Worm (Caenorhabditis elegans) whole organism, L3 larva: ENCODE measurements around the gene nspb-2.
"Not testable (repeated sequence)": the region's sequence is repeated elsewhere in the genome, so short reads cannot be mapped to it uniquely, and the experiment has no call there.

ENCODE experiments used
- ZK546.5 ChIP-seq: sonication (generic microtip); optimal IDR thresholded peaks from 2 replicates; lab custom pipeline; 2017; ENCODE audit warnings: missing biosample characterization, missing genetic modification characterization
- ceh-28 ChIP-seq: fragments of 150-350 bp; optimal IDR thresholded peaks from 2 replicates; lab custom pipeline; 2014; ENCODE audit warnings: missing biosample characterization, missing genetic modification reagents, missing genetic modification characterization
- ceh-82 ChIP-seq: fragments of 150-350 bp; optimal IDR thresholded peaks from 2 replicates; lab custom pipeline; 2014; ENCODE audit warnings: missing biosample characterization, missing genetic modification characterization
- ceh-9 ChIP-seq: sonication (generic microtip); optimal IDR thresholded peaks from 2 replicates; lab custom pipeline; 2018; ENCODE audit warnings: missing biosample characterization, missing genetic modification characterization
- daf-12 ChIP-seq: fragments of 150-350 bp; optimal IDR thresholded peaks from 2 replicates; lab custom pipeline; 2014; ENCODE audit warnings: missing biosample characterization, missing genetic modification reagents, missing genetic modification characterization
- egl-5 ChIP-seq: fragments of 150-350 bp; optimal IDR thresholded peaks from 2 replicates; lab custom pipeline; 2017; ENCODE audit warnings: missing biosample characterization, missing genetic modification reagents, missing genetic modification characterization, inconsistent platforms
- elt-1 ChIP-seq: fragments of 150-350 bp; optimal IDR thresholded peaks from 2 replicates; lab custom pipeline; 2014; ENCODE audit warnings: missing biosample characterization, missing genetic modification characterization
- elt-2 ChIP-seq: sonication (generic microtip); optimal IDR thresholded peaks from 2 replicates; lab custom pipeline; 2016; ENCODE audit warnings: missing genetic modification reagents, mild to moderate bottlenecking, missing genetic modification characterization, missing compliant biosample characterization
- eor-1 ChIP-seq, 2 experiments: fragments of 150-350 bp; optimal IDR thresholded peaks; 2 replicates each; lab custom pipeline; 2014 to 2018; ENCODE audit warnings: missing biosample characterization in 2 of 2, missing genetic modification characterization in 2 of 2
- fkh-10 ChIP-seq: sonication (generic microtip); optimal IDR thresholded peaks from 2 replicates; lab custom pipeline; 2017; ENCODE audit warnings: missing biosample characterization, missing genetic modification reagents, missing genetic modification characterization
- fkh-2 ChIP-seq: fragments of 150-350 bp; optimal IDR thresholded peaks from 2 replicates; lab custom pipeline; 2014; ENCODE audit warnings: missing biosample characterization, missing genetic modification reagents, missing genetic modification characterization
- hmg-11 ChIP-seq: sonication (generic microtip); optimal IDR thresholded peaks from 2 replicates; lab custom pipeline; 2016; ENCODE audit warnings: missing genetic modification characterization, missing compliant biosample characterization
- jun-1 ChIP-seq: fragments of 150-350 bp; optimal IDR thresholded peaks from 2 replicates; lab custom pipeline; 2014; ENCODE audit warnings: missing biosample characterization, missing genetic modification reagents, missing genetic modification characterization
- mdl-1 ChIP-seq: fragments of 150-350 bp; optimal IDR thresholded peaks from 2 replicates; lab custom pipeline; 2014; ENCODE audit warnings: missing biosample characterization, missing genetic modification characterization
- mml-1 ChIP-seq: fragments of 150-350 bp; sonication (generic microtip); optimal IDR thresholded peaks from 3 replicates; lab custom pipeline; 2014; ENCODE audit warnings: missing biosample characterization, missing genetic modification characterization
- nfya-1 ChIP-seq: sonication (generic microtip); optimal IDR thresholded peaks from 2 replicates; lab custom pipeline; 2017; ENCODE audit warnings: missing genetic modification characterization, mild to moderate bottlenecking, missing compliant biosample characterization, antibody characterized with exemption, moderate library complexity; ENCODE audit not compliant: insufficient read depth
- nhr-12 ChIP-seq: fragments of 150-350 bp; optimal IDR thresholded peaks from 2 replicates; lab custom pipeline; 2014; ENCODE audit warnings: missing biosample characterization, missing genetic modification characterization
- nhr-25 ChIP-seq: sonication (generic microtip); optimal IDR thresholded peaks from 2 replicates; lab custom pipeline; 2017; ENCODE audit warnings: missing biosample characterization, missing genetic modification characterization
- nhr-77 ChIP-seq: fragments of 150-350 bp; optimal IDR thresholded peaks from 2 replicates; lab custom pipeline; 2014; ENCODE audit warnings: missing biosample characterization, missing genetic modification characterization
- pha-4 ChIP-seq: fragments of 150-350 bp; optimal IDR thresholded peaks from 2 replicates; lab custom pipeline; 2014; ENCODE audit warnings: missing biosample characterization, missing genetic modification reagents, missing genetic modification characterization
- pqm-1 ChIP-seq: fragments of 150-350 bp; optimal IDR thresholded peaks from 2 replicates; lab custom pipeline; 2017; ENCODE audit warnings: missing biosample characterization, missing genetic modification characterization, inconsistent platforms
- skn-1 ChIP-seq: fragments of 150-350 bp; optimal IDR thresholded peaks from 2 replicates; lab custom pipeline; 2014; ENCODE audit warnings: missing biosample characterization, missing genetic modification characterization
- snpc-4 ChIP-seq: fragments of 150-350 bp; optimal IDR thresholded peaks from 2 replicates; lab custom pipeline; 2014; ENCODE audit warnings: missing biosample characterization, missing genetic modification characterization
- tbx-2 ChIP-seq: sonication (generic microtip); optimal IDR thresholded peaks from 2 replicates; lab custom pipeline; 2016; ENCODE audit warnings: mild to moderate bottlenecking, missing genetic modification characterization, missing compliant biosample characterization
- unc-39 ChIP-seq: sonication (generic microtip); optimal IDR thresholded peaks from 4 replicates; lab custom pipeline; 2017; ENCODE audit warnings: missing biosample characterization, missing genetic modification characterization
- unc-62 ChIP-seq: fragments of 150-350 bp; sonication (generic microtip); optimal IDR thresholded peaks from 4 replicates; lab custom pipeline; 2014; ENCODE audit warnings: missing biosample characterization, missing genetic modification reagents, missing genetic modification characterization
- zag-1 ChIP-seq: fragments of 150-350 bp; optimal IDR thresholded peaks from 2 replicates; lab custom pipeline; 2014; ENCODE audit warnings: missing biosample characterization, missing genetic modification characterization
- ztf-11 ChIP-seq: fragments of 150-350 bp; optimal IDR thresholded peaks from 2 replicates; lab custom pipeline; 2014; ENCODE audit warnings: missing biosample characterization, missing genetic modification characterization

Gene nspb-2

ce11 chrIV:6597298-6597697 is 5.8 kb downstream of the nspb-2 start, which contains the start of gene F38A5.6:
F38A5.6 (minus strand) TSS chrIV:6597398.
- no peak for TF ChIP-seq mdl-1

DNA sequence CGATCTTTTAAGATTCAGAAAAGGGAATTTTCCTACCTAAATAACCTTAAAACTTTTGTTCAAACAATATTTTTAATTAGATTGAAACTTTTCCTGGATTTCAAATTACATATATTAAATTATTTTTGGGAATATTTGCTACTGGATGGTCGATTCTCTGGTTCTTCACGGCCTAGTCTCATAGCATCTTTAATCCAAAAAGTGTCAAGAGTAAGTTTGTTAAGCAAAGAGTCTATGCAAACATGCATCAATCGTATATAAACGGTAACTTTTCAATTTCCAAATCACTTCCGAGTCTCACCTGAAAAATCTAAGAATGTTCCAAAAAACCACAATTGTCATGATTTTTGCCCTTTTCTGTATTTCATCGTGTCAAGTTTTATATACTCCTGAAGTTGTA is 6.4 kb downstream of the nspb-2 start, which contains the start of gene nspb-4:
nspb-4 (plus strand) TSS at position 301 of the 400 bp plus-strand sequence.
- TF ChIP-seq jun-1; ZK546.5 (tag; lab: Kevin White, UChicago); nhr-25 (tag; lab: Kevin White, UChicago): not testable (repeated sequence)

DNA sequence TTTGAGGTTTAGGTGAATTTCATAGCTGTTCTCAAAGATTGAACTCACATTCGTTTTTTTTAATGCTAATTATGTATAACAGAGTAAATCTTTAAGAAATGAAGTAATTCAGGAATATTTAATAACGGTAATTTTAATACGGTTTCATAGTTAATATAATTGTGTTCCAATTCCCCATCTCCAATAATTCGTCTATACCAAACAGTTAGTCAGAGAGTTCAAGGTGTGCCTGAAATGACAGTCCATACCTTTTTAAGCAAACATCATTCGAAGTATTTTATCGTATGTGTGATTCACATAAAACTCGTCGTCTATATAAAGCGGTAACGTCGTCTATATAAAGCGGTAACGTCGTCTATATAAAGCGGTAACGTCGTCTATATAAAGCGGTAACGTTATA is 7.2 kb downstream of the nspb-2 start, which contains the start of gene nspb-5:
nspb-5 (plus strand) TSS at position 301 of the 400 bp plus-strand sequence.
- TF ChIP-seq pqm-1 (tag; lab: Kevin White, UChicago); hmg-11; elt-2 (tag; lab: Kevin White, UChicago): not testable (repeated sequence)

DNA sequence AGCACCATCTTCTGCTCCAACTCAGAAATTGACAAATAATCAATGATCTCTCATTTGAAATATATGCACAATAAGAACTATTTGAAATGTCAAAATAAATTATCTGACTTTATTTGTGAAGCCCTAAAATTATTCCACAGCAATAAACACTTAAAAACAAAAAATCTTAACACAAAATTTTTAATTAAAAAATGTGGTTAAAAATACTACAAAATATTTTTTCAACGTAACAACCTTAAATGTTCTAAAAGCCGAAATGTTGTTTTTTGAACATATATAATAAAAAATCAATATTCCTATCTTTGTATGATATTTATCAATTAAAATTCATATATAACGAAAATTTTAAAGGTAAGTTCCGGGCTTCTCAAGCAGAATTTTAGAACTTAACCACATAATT is 8.0 kb downstream of the nspb-2 start, which contains the start of gene F38A5.8:
F38A5.8 (plus strand) TSS at position 301 of the 400 bp plus-strand sequence.
- no peak for TF ChIP-seq ceh-82 (tag; lab: Kevin White, UChicago)
- no peak for TF ChIP-seq egl-5 (tag; lab: Kevin White, UChicago)

ce11 chrIV:6601213-6601724 is 9.8 kb downstream of the nspb-2 start, which contains the start of gene sup-36:
sup-36 (plus strand) TSS chrIV:6601674.
- no peak for TF ChIP-seq unc-62 (GFP tag; lab: Kevin White, UChicago)
- peak; percentile 20 for TF ChIP-seq hmg-11
- TF ChIP-seq pha-4 (tag; lab: Kevin White, UChicago) = peak; percentile 3
- no peak for TF ChIP-seq fkh-10 (GFP tag; lab: Kevin White, UChicago)
- peak; percentile 40 for TF ChIP-seq nfya-1
- peak; percentile 64 for TF ChIP-seq ceh-28 (tag; lab: Kevin White, UChicago)
- TF ChIP-seq nhr-12 (tag; lab: Kevin White, UChicago) = no peak
- no peak for TF ChIP-seq elt-1 (tag; lab: Kevin White, UChicago)
- TF ChIP-seq fkh-2 (tag; lab: Kevin White, UChicago) = no peak
- TF ChIP-seq unc-39 (tag; lab: Kevin White, UChicago) = no peak

ce11 chrIV:6602376-6602775 is 10.9 kb downstream of the nspb-2 start, which contains the start of gene F15B10.3:
F15B10.3 (plus strand) TSS chrIV:6602676.
- no peak for TF ChIP-seq hmg-11
- no peak for TF ChIP-seq unc-39 (tag; lab: Kevin White, UChicago)
- no peak for TF ChIP-seq nhr-77
- no peak for TF ChIP-seq jun-1
- no peak for TF ChIP-seq daf-12
- no peak for TF ChIP-seq snpc-4 (tag; lab: Kevin White, UChicago)
- TF ChIP-seq skn-1 = no peak
- TF ChIP-seq eor-1 (tag; optimal IDR thresholded peaks at IDR 0.05; lab: Kevin White, UChicago) = no peak
- TF ChIP-seq tbx-2 = no peak
- no peak for TF ChIP-seq ztf-11 (tag; lab: Kevin White, UChicago)

DNA sequence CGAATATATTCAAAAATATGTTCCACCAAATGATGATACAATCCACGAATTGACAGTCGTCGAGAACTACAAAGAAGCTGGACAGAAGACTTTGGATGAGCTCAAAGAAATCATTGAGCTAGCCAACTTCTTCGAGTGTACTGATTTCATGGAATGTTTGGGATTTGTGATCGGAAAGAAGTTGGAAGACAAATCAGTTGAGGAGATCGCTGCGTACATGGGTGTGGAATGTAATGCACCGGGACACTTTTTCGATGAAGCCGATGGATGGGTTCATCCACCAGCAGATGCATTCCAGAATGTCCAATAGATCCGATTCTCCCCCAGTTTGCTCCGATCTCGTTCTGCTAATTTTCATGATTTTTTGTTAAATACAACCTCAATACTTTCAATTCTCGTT is 12.1 kb downstream of the nspb-2 start:
- TF ChIP-seq mml-1 (tag; lab: Kevin White, UChicago) = no peak
- no peak for TF ChIP-seq eor-1 (tag; optimal IDR thresholded peaks at IDR 0.05; lab: Kevin White, UChicago)
- no peak for TF ChIP-seq snpc-4 (tag; lab: Kevin White, UChicago)
- no peak for TF ChIP-seq unc-62 (GFP tag; lab: Kevin White, UChicago)
- TF ChIP-seq zag-1 (tag; lab: Kevin White, UChicago) = no peak
- TF ChIP-seq nhr-12 (tag; lab: Kevin White, UChicago) = no peak
- TF ChIP-seq ceh-9 = no peak
- TF ChIP-seq ceh-28 (tag; lab: Kevin White, UChicago) = no peak
